Fruit fly (Drosophila melanogaster) whole organism, larva: ENCODE data around the gene PRL-1.

ENCODE experiments used
- noc ChIP-seq: fragments of 200-800 bp; sonication (Bioruptor generic); optimal IDR thresholded peaks from 3 replicates; lab custom pipeline; 2019; ENCODE audit warnings: missing biosample characterization, mild to moderate bottlenecking, missing genetic modification characterization, moderate library complexity

Gene PRL-1

DNA sequence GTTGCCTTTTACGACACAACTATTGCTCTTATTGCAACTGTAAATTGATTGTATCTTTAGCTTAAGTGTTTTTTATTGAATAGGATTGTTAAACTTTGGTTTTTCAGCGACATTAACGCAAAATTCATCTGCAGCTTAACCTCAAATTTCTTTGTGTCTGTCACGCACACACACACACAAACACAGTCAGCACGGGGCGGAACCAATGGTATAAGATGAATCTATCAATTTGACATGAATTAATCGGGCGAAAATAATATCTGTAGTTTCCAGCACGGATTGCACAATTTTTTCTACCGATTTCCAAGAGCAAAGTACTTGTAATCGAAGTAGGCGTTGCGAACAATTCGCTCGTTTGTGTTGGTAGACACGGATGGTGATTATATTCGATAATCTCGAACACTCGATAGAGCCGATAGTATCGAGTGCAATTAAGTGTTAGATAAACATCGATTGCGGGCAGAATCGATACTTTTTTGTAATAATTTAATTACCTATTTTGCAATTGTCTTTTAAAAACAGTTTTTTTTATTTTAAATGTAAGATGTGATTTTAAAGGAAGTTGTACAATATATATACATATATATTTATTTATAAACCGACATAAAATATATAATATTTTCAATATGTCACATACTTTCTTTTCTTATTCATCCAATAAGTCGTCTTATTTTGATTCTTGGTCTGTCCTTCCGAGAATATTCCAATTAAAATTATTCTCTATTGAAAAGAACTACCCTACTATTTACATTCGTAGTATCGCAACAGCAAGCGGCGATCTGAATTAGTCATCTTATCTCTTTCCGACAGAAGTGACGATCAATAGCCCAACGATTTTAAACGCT lies at the start of gene PRL-1, which contains the start of gene EndoGI:
TSS of gene PRL-1 (minus strand) at position 380 of the 845 bp plus-strand sequence.
TSS of gene EndoGI (plus strand) at position 462 of the 845 bp plus-strand sequence.
- TF ChIP-seq noc = peak; percentile 88

DNA sequence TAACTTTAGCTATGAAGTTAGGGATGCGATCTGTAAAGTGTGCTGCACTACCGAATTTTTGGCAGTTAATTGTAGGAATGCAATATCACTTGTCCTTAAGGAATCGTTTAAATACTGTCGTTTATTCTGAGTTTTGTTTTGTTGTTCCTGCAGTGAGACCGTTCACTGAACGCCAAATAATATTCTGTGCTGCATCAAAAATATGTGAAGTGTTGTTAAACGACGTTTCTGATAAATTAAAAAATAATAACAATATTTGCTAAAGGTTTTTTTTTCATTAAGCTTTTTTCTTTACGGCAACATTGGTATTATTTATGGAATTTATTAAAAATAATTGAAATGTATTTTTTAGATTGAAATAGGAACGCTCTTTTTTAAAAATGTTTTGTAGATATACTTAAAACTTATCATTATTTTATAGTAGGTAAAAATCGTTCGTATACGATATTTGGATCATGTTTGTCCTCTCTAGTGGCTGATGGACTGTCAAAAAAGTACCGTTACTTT lies 45.4 kb upstream of the PRL-1 start, which contains the start of gene GMF:
TSS of gene GMF (minus strand) at position 182 of the 507 bp plus-strand sequence.
- peak; percentile 44 for TF ChIP-seq noc

DNA sequence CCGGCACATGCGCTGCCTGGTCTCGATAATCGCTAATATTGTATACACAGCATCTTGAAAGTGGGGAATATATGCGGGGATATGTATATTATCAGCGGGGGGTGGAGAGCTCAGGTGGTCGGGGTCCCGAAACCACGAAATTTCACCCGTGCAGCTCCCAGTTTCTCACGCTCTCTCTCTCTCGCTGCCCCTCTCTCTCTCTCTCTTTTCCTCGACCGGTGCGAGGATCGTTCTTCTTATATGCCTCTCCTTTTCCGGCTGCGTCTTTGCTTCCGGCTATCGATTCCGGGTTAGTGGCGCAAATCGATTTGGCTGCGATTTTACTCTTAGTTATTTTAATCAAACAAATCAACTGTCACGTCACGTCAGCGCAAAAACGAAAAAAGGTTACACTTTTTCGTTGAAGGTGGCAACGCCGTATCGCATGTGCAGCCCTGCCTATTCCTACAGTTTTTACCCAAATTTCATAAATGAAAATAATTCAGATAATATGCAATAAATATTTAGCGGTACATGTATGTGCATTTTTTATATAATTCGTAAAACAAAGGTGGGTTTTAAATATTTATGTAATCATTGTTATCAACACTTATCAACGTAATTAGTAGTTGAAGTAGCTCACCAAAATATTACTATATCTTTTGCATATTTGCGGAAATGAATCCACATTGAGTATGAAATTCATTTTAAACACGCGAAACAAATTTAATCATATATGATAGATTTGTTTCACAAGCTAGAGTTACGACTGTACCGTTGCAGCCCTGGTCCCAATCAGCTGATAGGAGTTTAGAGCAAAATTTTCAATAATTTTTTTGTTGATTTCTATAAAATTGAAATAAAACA lies 42.3 kb upstream of the PRL-1 start, which contains the start of the genes heix and CG17328:
TSS of gene heix (minus strand) at position 393 of the 846 bp plus-strand sequence.
TSS of gene CG17328 (plus strand) at position 478 of the 846 bp plus-strand sequence.
- no peak for TF ChIP-seq noc

DNA sequence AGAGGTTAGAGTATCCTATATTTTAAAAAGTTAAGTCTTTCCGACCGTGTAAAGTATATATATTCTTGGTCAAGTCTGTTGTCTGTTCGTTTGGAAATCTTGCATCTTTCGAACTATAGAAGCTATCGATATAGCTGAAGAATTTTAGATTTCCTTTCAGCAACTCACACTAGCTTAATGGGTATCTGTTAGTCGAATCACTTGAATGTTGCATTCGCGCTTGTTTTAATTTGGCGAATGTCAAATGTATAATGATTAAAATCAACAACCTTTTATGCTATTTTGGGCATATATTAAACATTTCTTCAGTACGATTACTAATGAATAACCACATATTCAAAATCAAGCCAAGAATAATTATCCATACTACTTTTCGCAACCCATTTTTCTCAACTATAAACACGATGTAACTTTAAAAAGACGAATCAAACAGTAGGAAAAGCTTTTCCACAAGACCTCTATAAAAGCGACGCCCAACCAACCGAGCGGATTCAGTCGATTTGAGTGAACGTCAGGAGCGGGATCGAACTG lies 36.4 kb upstream of the PRL-1 start, which contains the start of gene Cyp303a1:
TSS of gene Cyp303a1 (plus strand) at position 481 of the 531 bp plus-strand sequence.
- no peak for TF ChIP-seq noc

DNA sequence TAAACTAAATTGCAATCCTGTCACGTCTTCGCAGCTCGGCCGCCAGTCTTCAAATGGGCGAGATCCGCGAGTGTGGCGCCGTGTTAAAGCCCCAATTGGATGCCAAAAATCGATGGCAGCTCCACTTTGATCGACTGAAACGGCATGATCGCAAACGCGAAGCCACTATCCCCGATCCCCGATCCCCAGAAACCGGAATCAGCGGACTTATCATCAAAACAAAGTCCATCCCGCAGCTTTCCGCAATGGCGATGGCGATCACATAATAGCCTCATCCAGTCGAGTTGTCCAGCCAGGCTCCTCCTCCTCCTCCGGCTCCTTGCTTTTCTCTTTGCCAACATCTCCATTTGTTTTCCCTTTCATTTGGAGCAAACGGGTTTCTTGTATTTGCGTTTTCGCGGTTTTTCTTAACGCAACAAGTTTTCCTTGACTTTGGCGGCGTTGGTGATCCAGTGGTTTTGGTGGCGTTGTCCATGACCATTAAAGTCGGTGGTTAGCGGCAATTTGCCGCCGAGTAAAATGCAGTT lies 35.6 kb upstream of the PRL-1 start, which contains the start of gene CG13258:
TSS of gene CG13258 (minus strand) at position 51 of the 527 bp plus-strand sequence.
- no peak for TF ChIP-seq noc

DNA sequence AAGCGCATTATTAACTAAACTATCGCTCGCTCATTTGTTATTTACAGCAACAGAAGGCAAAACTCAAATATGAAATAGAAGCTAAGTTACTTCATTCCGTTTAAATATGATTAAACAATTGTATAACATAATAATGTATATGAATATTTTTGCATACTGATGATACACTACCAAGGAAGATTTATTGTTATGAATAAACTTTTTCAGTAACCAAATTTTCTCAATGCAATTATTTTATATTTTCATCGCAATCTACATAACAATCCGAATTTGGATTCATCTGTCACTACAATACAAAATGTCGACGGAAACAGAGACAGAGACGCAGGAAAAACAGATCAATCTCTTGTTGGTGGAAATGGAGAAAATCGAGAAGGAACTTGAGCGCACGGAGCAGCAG lies 33.6 kb upstream of the PRL-1 start, which contains the start of gene CG17329:
TSS of gene CG17329 (plus strand) at position 301 of the 400 bp plus-strand sequence.
- TF ChIP-seq noc = no peak

DNA sequence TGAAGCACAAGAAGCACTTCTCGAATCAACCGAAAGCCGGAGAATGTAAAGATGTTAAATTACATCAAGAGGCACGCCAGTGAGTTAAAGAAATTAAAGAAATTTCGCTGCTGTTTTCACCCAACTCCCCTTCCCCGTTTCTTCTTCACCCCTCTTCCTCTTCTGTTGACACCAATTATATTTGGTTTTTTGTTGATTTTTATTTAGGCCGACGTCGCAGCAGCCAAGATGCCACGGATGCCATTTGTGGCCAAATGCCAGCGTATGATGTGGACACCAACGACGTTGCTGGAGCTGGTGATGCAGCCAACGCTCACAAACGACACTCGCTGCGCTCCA lies 31.0 kb upstream of the PRL-1 start:
- no peak for TF ChIP-seq noc

DNA sequence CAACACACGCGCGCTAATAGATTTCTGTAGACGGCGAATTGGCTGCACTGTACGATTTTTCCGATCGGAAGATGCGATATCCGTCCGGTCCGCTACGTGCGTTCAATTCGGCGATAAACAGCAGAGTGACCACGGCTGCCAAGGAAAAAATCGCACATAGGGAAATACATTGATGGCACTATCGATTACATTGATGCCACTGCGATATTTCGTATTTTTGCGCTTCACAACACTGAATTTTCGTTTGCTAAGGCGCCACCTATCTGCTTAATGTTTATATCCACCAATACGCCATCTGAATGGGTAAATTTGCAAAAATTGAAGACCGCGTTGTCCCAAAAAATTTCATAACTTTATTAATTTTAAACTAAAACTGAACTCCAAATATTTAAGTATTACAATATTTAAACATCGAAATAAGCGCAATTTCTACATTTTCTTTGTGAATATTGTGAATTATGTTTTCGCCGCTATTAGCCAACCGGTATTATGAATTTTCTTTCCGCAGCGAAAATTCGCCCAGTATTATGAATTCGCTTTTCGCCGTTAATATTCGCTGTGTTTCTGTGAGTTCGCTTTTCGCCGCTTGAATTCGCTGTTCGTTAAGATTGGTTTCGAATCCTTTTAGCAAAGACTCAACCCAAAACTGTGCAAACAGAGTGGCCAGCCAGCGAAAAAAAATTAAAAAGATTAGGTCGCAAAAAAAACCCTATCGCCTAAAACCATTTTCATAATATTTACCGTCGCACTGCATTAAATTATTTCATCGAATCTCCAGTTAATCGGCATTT lies 30.4 kb upstream of the PRL-1 start, which contains the start of the genes crp and pkaap:
TSS of gene crp (minus strand) at position 129 of the 791 bp plus-strand sequence.
TSS of gene pkaap (plus strand) at position 689 of the 791 bp plus-strand sequence.
- no peak for TF ChIP-seq noc

DNA sequence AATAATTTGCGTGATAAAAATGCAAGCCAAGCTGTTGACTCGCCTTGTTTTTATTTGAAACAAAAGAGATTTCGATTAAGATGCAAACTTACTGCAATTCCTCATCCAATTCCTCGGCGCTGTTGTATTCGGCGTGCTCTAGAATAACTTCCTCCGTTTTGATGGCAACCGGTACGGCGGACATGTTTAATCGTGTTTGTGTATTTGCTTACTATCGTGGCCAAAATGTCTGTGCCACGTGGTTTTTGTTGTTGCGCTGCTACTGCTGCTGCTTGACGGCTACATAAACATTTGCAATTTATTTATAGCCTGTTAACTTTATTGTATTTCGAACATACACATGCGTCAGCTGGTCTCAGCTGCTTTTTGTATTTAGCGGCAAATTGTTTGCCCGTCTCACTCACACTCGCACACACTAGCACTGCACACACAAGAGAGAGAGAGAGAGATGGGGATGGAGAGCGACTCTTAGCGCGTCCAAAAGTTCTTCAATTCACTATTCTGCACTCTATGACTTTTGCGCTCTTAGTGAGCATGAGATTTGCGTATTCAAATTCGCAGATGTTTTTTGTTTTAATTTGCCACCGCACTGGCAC lies 29.7 kb upstream of the PRL-1 start:
- no peak for TF ChIP-seq noc

DNA sequence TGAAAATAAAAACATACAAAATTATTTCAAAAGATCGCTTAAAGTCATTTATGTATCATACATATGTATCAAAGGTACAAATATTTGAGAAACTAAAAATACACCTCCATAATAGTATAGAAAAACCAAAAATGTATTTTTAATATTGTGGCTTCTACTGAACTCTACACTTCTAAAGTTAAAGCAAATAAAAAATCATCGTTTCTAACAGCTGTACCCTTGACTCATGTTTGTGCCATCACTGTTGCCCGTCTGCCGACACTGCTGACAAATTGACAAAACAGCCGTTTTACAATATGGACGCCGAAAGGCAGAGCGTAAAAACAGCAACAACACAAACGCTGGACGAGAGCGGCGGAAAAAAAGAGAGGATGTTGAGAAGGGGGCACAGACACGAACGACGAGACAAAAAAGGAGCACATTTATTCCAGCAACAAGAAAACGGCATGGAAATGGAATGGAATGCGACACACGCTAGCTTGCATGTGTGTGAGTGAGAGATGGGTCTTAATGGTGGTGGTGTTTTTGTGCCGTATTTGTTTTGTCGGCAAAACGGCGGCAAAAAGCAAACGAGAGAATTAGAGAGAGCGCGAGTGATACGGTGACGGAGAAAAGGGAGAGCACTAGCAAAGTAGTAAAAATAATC lies 29.1 kb upstream of the PRL-1 start:
- TF ChIP-seq noc = peak; percentile 83

DNA sequence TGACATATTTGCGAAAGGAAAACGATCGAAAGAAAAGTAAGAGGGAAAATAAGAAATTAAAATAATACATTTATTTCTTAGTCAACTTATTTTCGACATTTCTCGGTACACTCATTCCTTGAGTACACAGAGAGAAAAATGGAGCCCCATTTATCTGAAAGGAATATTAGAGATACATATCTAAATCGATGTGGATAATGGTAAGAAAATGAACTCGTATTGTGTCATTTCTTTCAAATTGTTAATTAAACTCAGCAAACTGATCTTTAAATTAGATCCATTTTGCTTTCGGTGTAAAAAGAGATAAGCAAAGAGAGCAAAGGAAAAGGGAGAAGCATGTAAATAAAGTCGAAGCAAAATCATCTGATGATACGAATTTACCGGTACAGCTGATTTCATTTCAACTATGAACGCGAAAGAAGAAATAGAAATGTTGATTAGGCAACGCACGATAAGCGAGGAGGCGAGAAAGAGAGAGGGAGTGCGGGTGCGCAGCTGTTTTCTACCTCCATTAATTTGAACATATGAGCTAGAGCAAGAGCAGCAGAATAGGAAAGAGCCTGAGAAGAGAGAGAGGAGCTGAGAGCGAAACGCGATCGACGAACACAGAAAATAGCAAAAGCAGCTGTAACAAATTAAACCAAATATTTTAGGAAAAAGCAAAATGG lies 28.4 kb upstream of the PRL-1 start:
- peak; percentile 83 for TF ChIP-seq noc

DNA sequence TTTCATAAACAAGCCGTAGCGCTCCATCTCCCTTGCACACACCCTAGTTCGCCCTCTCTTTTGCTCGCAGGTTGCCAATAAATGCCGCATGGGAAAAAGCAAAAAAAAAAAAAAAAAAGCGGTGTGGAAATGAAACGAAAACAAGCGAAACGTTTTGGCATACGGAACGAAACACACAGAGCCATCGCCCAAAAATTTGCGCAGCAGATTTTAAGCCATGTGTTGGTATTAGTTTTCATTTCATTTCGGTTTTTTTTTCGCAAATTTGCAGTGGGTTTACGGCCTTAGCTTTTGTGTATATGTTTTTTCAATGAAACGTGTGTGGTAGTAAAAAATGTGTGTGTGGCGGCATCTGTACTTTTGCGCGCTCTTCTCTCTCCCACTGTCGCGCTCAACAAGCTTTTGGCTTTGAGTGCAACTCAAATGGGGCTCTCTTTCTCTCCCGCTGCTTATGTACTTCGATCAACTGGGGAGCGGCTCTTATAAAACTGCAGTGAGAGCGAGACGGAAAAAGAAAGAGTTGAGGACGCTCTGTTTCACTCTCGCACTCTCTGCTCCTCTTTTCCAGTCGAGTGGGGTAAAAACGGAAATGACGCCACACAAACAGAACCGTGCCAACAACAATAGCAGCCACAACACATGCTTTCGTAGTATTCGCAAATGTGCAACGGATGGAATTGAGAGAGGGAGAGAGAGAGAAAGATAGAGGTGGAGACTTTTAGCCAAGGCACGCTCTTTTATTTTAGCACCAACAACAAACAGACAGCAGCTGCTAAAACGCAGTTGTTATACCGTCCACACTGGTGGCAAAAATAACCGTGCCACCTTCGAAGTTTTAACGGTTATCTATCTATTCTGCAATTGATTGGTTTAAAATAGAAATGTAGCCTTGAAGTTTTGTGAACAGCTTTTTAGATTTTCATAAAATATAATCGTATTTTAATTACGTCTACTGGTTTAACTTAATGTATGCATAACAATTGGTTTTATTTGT lies 27.2 kb upstream of the PRL-1 start:
- peak; percentile 72 for TF ChIP-seq noc
